Fruit fly (Drosophila melanogaster): ENCODE data around the gene cad.

cad gene

DNA sequence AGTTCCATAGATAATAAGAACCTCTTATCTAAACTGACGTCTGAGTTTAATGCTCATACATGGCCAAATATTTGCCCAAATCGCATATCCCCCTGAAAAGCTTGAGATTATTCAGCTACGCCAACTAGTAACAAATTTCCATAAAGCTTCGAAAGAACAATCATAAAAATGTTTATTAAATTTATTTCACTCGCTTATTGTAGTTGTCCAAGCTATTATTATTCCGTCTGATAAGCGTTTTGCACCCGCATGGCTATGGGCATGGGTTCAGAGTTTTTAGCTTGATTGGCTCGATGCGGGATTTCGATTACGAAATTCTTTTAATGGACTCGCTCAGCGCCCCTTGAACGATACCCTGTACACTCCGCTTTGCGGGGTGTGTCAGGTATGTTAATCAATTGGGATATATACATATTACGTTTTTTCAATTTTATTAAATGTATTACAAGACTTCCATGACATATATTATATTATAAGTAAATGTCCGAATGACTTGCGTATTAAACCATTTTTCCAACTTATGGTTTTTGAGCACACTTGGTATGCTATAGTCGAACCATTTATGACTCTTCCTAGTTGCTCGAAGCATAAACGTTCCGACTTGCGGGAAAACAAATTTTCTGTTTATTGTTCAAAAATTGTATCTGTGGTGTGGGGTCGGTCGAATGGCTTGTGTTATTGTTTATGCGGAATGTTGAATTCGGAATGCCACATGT, 35.3 kb downstream of the cad start (continued):
- TF ChIP-seq CG3163 (GFP tag; optimal IDR thresholded peaks at IDR 0.05) (peak; percentile 7), Hand (GFP tag; optimal IDR thresholded peaks at IDR 0.05) (peak; percentile 94), esg (GFP tag; conservative IDR thresholded peaks at IDR 0.05) (peak; percentile 95), cwo (GFP tag; optimal IDR thresholded peaks at IDR 0.05) (peak; percentile 95), CG8290 (GFP tag; optimal IDR thresholded peaks at IDR 0.05) (peak; percentile 71), CG8290 (tag; optimal IDR thresholded peaks at IDR 0.05) (peak; percentile 7 to 92), pzg (GFP tag; optimal IDR thresholded peaks at IDR 0.05) (peak; percentile 22), twi (tag; optimal IDR thresholded peaks at IDR 0.05) (peak; percentile 89), fru (optimal IDR thresholded peaks at IDR 0.05) (no peak), Tbp (GFP tag; optimal IDR thresholded peaks at IDR 0.05) (no peak), CG17568 (GFP tag; optimal IDR thresholded peaks at IDR 0.05) (peak; percentile 93), kah (GFP tag; optimal IDR thresholded peaks at IDR 0.05) (peak; percentile 89), CG17802 (tag; optimal IDR thresholded peaks at IDR 0.05) (peak; percentile 75), CG6272 (GFP tag; IDR thresholded peaks at IDR 0.05) (peak; percentile 92), CG11723 (GFP tag; optimal IDR thresholded peaks at IDR 0.05) (peak; percentile 91), Max (GFP tag; optimal IDR thresholded peaks at IDR 0.05) (peak; percentile 88), unc-4 (GFP tag; IDR thresholded peaks at IDR 0.05; ENCODE audit: partially characterized antibody) (peak; percentile 15; the same call in 1 of the 2 replicates), trem (tag; optimal IDR thresholded peaks at IDR 0.05) (peak; percentile 86), Vsx1 (GFP tag; optimal IDR thresholded peaks at IDR 0.05) (peak; percentile 93), Camta (GFP tag; optimal IDR thresholded peaks at IDR 0.05) (peak; percentile 74), Elba2 (GFP tag; optimal IDR thresholded peaks at IDR 0.05) (peak; percentile 18), CG11695 (GFP tag; IDR thresholded peaks at IDR 0.05) (peak; percentile 95), CG15073 (GFP tag; optimal IDR thresholded peaks at IDR 0.05) (peak; percentile 57), org-1 (GFP tag; optimal IDR thresholded peaks at IDR 0.05) (peak; percentile 96), CG16815 (GFP tag; optimal IDR thresholded peaks at IDR 0.05) (peak; percentile 94), CG32532 (GFP tag; IDR thresholded peaks at IDR 0.05) (peak; percentile 96), sima (GFP tag; optimal IDR thresholded peaks at IDR 0.05) (peak; percentile 48), tup (GFP tag; optimal IDR thresholded peaks at IDR 0.05) (peak; percentile 94), Mrtf (GFP tag; IDR thresholded peaks at IDR 0.05) (peak; percentile 90), CG16779 (GFP tag; IDR thresholded peaks at IDR 0.05) (peak; percentile 72; the same call in 1 of the 2 replicates), Drgx (GFP tag; IDR thresholded peaks at IDR 0.05) (peak; percentile 82), bbx (GFP tag; IDR thresholded peaks at IDR 0.05; ENCODE audit: partially characterized antibody) (peak; percentile 63; the same call in 1 of the 2 replicates), jumu (GFP tag; optimal IDR thresholded peaks at IDR 0.05) (peak; percentile 69), CG1603 (tag; optimal IDR thresholded peaks at IDR 0.05) (peak; percentile 96), ash1 (GFP tag; optimal IDR thresholded peaks at IDR 0.05) (peak; percentile 68), Adf1 (GFP tag; IDR thresholded peaks at IDR 0.05) (peak; percentile 84), gcm (GFP tag; optimal IDR thresholded peaks at IDR 0.05) (peak; percentile 98), CG16863 (GFP tag; optimal IDR thresholded peaks at IDR 0.05) (peak; percentile 80), lmd (GFP tag; IDR thresholded peaks at IDR 0.05) (peak; percentile 96), ap (GFP tag; IDR thresholded peaks at IDR 0.05) (peak; percentile 94), HmgZ (tag; optimal IDR thresholded peaks at IDR 0.05) (peak; percentile 97), dmrt99B (tag; optimal IDR thresholded peaks at IDR 0.05) (peak; percentile 97), CG2889 (GFP tag; IDR thresholded peaks at IDR 0.05) (peak; percentile 94), Chrac-16 (GFP tag; optimal IDR thresholded peaks at IDR 0.05) (peak; percentile 95), Neu2 (GFP tag; optimal IDR thresholded peaks at IDR 0.05; ENCODE audit: borderline replicate concordance) (no peak), sna (GFP tag; IDR thresholded peaks at IDR 0.05; ENCODE audit: partially characterized antibody) (peak; percentile 33; the same call in 1 of the 2 replicates), insv (GFP tag; optimal IDR thresholded peaks at IDR 0.05) (peak in 1 of 2 experiments; percentile 54), sc (optimal IDR thresholded peaks at IDR 0.05) (no peak), sc (GFP tag; optimal IDR thresholded peaks at IDR 0.05) (peak; percentile 91), onecut (GFP tag; IDR thresholded peaks at IDR 0.05) (peak; percentile 82)

Data from whole organism, embryonic.